Fruit fly (Drosophila melanogaster) whole organism, embryonic: ENCODE measurements around the gene CG18675.

ENCODE experiments used
- Atf-2 ChIP-seq: fragments of 200-800 bp; sonication (Bioruptor generic); optimal IDR thresholded peaks from 2 replicates; lab custom pipeline; 2016; ENCODE audit warnings: missing biosample characterization, missing genetic modification characterization
- Blimp-1 ChIP-seq: fragments of 200-800 bp; sonication (Bioruptor generic); optimal IDR thresholded peaks from 3 replicates; lab custom pipeline; 2018; ENCODE audit warnings: missing biosample characterization, missing genetic modification characterization, mild to moderate bottlenecking, moderate library complexity, missing genetic modification reagents
- CG11085 ChIP-seq: fragments of 200-800 bp; sonication (Bioruptor generic); IDR thresholded peaks from 2 replicates; pipeline ENCODE4 v1.3.6; 2022; ENCODE audit warnings: missing biosample characterization, missing genetic modification characterization
- CG11093 ChIP-seq: fragments of 200-800 bp; sonication (Bioruptor generic); IDR thresholded peaks from 3 replicates; pipeline ENCODE4 v1.3.6; 2022; ENCODE audit warnings: missing biosample characterization, missing genetic modification characterization
- CG11560 ChIP-seq: fragments of 200-800 bp; sonication (Bioruptor generic); IDR thresholded peaks from 3 replicates; pipeline ENCODE4 v1.3.6; 2022; ENCODE audit warnings: missing biosample characterization, missing genetic modification characterization
- CG11723 ChIP-seq: fragments of 200-800 bp; sonication (Bioruptor generic); optimal IDR thresholded peaks from 2 replicates; lab custom pipeline; 2017; ENCODE audit warnings: missing biosample characterization, mild to moderate bottlenecking, missing genetic modification characterization
- CG12071 ChIP-seq: fragments of 200-800 bp; sonication (Bioruptor generic); optimal IDR thresholded peaks from 3 replicates; lab custom pipeline; 2018; ENCODE audit warnings: missing biosample characterization, mild to moderate bottlenecking, missing genetic modification characterization
- CG14860 ChIP-seq: fragments of 200-800 bp; sonication (Bioruptor generic); IDR thresholded peaks from 3 replicates; pipeline ENCODE4 v1.3.6; 2022; ENCODE audit warnings: missing biosample characterization, missing genetic modification characterization; ENCODE audit not compliant: partially characterized antibody
- CG16813 ChIP-seq: fragments of 200-800 bp; sonication (Bioruptor generic); IDR thresholded peaks from 3 replicates; pipeline ENCODE4 v1.3.6; 2022; ENCODE audit warnings: missing biosample characterization, missing genetic modification characterization; ENCODE audit not compliant: partially characterized antibody
- CG17568 ChIP-seq: fragments of 200-800 bp; sonication (Bioruptor generic); optimal IDR thresholded peaks from 2 replicates; lab custom pipeline; 2018; ENCODE audit warnings: missing biosample characterization, mild to moderate bottlenecking, missing genetic modification characterization, moderate library complexity
- CG2116 ChIP-seq: fragments of 200-800 bp; sonication (Bioruptor generic); optimal IDR thresholded peaks from 3 replicates; lab custom pipeline; 2018; ENCODE audit warnings: missing biosample characterization, mild to moderate bottlenecking, missing genetic modification characterization
- CG2712 ChIP-seq: fragments of 200-800 bp; optimal IDR thresholded peaks from 3 replicates; lab custom pipeline; 2019; ENCODE audit warnings: missing biosample characterization, mild to moderate bottlenecking, missing genetic modification characterization, moderate library complexity
- CG30020 ChIP-seq: fragments of 200-800 bp; optimal IDR thresholded peaks from 2 replicates; lab custom pipeline; 2019; ENCODE audit warnings: missing biosample characterization, mild to moderate bottlenecking, missing genetic modification characterization, moderate library complexity
- CG31224 ChIP-seq: fragments of 200-800 bp; sonication (Bioruptor generic); IDR thresholded peaks from 2 replicates; pipeline ENCODE4 v1.3.6; 2022; ENCODE audit warnings: missing biosample characterization, missing genetic modification characterization
- CG31365 ChIP-seq: fragments of 200-800 bp; sonication (Bioruptor generic); optimal IDR thresholded peaks from 2 replicates; lab custom pipeline; 2018; ENCODE audit warnings: missing biosample characterization, mild to moderate bottlenecking, missing genetic modification characterization
- CG32772 ChIP-seq: fragments of 200-800 bp; sonication (Bioruptor generic); IDR thresholded peaks from 2 replicates; pipeline ENCODE4 v1.3.6; 2022; ENCODE audit warnings: missing biosample characterization, missing genetic modification characterization
- CG7745 ChIP-seq: fragments of 200-800 bp; sonication (Bioruptor generic); optimal IDR thresholded peaks from 2 replicates; lab custom pipeline; 2018; ENCODE audit warnings: missing biosample characterization, mild to moderate bottlenecking, missing genetic modification characterization, moderate library complexity
- CG7928 ChIP-seq: fragments of 200-800 bp; sonication (Bioruptor generic); optimal IDR thresholded peaks from 2 replicates; lab custom pipeline; 2017; ENCODE audit warnings: missing biosample characterization, mild to moderate bottlenecking, missing genetic modification characterization
- D19B ChIP-seq: fragments of 200-800 bp; sonication (Bioruptor generic); optimal IDR thresholded peaks from 2 replicates; lab custom pipeline; 2017; ENCODE audit warnings: missing biosample characterization, mild to moderate bottlenecking, missing genetic modification characterization
- Deaf1 ChIP-seq: fragments of 200-800 bp; optimal IDR thresholded peaks from 3 replicates; lab custom pipeline; 2019; ENCODE audit warnings: missing biosample characterization, mild to moderate bottlenecking, missing genetic modification characterization, moderate library complexity
- Doc2 ChIP-seq: fragments of 200-800 bp; sonication (Bioruptor generic); IDR thresholded peaks from 2 replicates; pipeline ENCODE4 v1.3.6; 2022; ENCODE audit warnings: missing biosample characterization, missing genetic modification characterization
- Dref ChIP-seq: fragments of 200-800 bp; sonication (Bioruptor generic); IDR thresholded peaks from 2 replicates; pipeline ENCODE4 v1.3.6; 2022; ENCODE audit warnings: missing biosample characterization, missing genetic modification characterization
- Elba2 ChIP-seq: fragments of 200-800 bp; sonication (Bioruptor generic); optimal IDR thresholded peaks from 3 replicates; lab custom pipeline; 2016; ENCODE audit warnings: missing biosample characterization, missing genetic modification characterization
- Ets65A ChIP-seq: fragments of 200-800 bp; sonication (Bioruptor generic); peaks from one replicate; lab custom pipeline; 2016; ENCODE audit warnings: missing biosample characterization, missing genetic modification characterization
- Med ChIP-seq: fragments of 200-800 bp; sonication (Bioruptor generic); peaks from one replicate; lab custom pipeline; 2016; ENCODE audit warnings: missing biosample characterization, missing genetic modification characterization, mild to moderate bottlenecking, inconsistent platforms, moderate library complexity
- Mes4 ChIP-seq: fragments of 200-800 bp; sonication (Bioruptor generic); optimal IDR thresholded peaks from 2 replicates; lab custom pipeline; 2016; ENCODE audit warnings: missing biosample characterization, missing genetic modification characterization
- Ravus ChIP-seq: fragments of 200-800 bp; sonication (Bioruptor generic); IDR thresholded peaks from 2 replicates; pipeline ENCODE4 v1.3.6; 2022; ENCODE audit warnings: missing biosample characterization, missing genetic modification characterization
- Rx ChIP-seq: fragments of 200-800 bp; sonication (Bioruptor generic); IDR thresholded peaks from 2 replicates; pipeline ENCODE4 v1.3.6; 2022; ENCODE audit warnings: missing biosample characterization, missing genetic modification characterization
- Scr ChIP-seq: fragments of 200-800 bp; sonication (Bioruptor generic); IDR thresholded peaks from 2 replicates; pipeline ENCODE4 v1.3.6; 2022; ENCODE audit warnings: missing biosample characterization, missing genetic modification characterization; ENCODE audit not compliant: partially characterized antibody
- Side ChIP-seq: fragments of 200-800 bp; sonication (Bioruptor generic); optimal IDR thresholded peaks from 2 replicates; lab custom pipeline; 2016; ENCODE audit warnings: missing biosample characterization, missing genetic modification characterization
- Spps ChIP-seq: fragments of 200-800 bp; sonication (Bioruptor generic); optimal IDR thresholded peaks from 2 replicates; lab custom pipeline; 2018; ENCODE audit warnings: missing biosample characterization, mild to moderate bottlenecking, missing genetic modification characterization
- ap ChIP-seq: fragments of 200-800 bp; sonication (Bioruptor generic); IDR thresholded peaks from 2 replicates; pipeline ENCODE4 v1.3.6; 2022; ENCODE audit warnings: missing biosample characterization, missing genetic modification characterization
- ase ChIP-seq: fragments of 200-800 bp; sonication (Bioruptor generic); IDR thresholded peaks from 3 replicates; pipeline ENCODE4 v1.3.6; 2022; ENCODE audit warnings: missing biosample characterization, missing genetic modification characterization
- ato ChIP-seq: fragments of 200-800 bp; sonication (Bioruptor generic); IDR thresholded peaks from 2 replicates; pipeline ENCODE4 v1.3.6; 2022; ENCODE audit warnings: missing biosample characterization, missing genetic modification characterization; ENCODE audit not compliant: partially characterized antibody
- caup ChIP-seq: fragments of 200-800 bp; sonication (Bioruptor generic); optimal IDR thresholded peaks from 3 replicates; lab custom pipeline; 2017; ENCODE audit warnings: missing biosample characterization, mild to moderate bottlenecking, missing genetic modification characterization, moderate library complexity; ENCODE audit not compliant: severe bottlenecking
- eyg ChIP-seq: fragments of 200-800 bp; sonication (Bioruptor generic); optimal IDR thresholded peaks from 3 replicates; lab custom pipeline; 2016; ENCODE audit warnings: missing biosample characterization, missing genetic modification characterization
- gcm2 ChIP-seq: fragments of 200-800 bp; sonication (Bioruptor generic); optimal IDR thresholded peaks from 2 replicates; lab custom pipeline; 2016; ENCODE audit warnings: missing biosample characterization, missing genetic modification characterization
- gfzf ChIP-seq: fragments of 200-800 bp; sonication (Bioruptor generic); optimal IDR thresholded peaks from 2 replicates; lab custom pipeline; 2016; ENCODE audit warnings: missing biosample characterization, mild to moderate bottlenecking, missing genetic modification characterization, moderate library complexity
- grn ChIP-seq: fragments of 200-800 bp; sonication (Bioruptor generic); optimal IDR thresholded peaks from 3 replicates; lab custom pipeline; 2017; ENCODE audit warnings: missing biosample characterization, missing genetic modification characterization
- jing ChIP-seq: fragments of 200-800 bp; sonication (Bioruptor generic); optimal IDR thresholded peaks from 2 replicates; lab custom pipeline; 2018; ENCODE audit warnings: missing biosample characterization, mild to moderate bottlenecking, missing genetic modification characterization
- pros ChIP-seq: fragments of 200-800 bp; sonication (Bioruptor generic); optimal IDR thresholded peaks from 3 replicates; lab custom pipeline; 2019; ENCODE audit warnings: missing biosample characterization, mild to moderate bottlenecking, missing genetic modification characterization, moderate library complexity
- pzg ChIP-seq: fragments of 200-800 bp; sonication (Bioruptor generic); optimal IDR thresholded peaks from 3 replicates; lab custom pipeline; 2018; ENCODE audit warnings: missing biosample characterization, mild to moderate bottlenecking, missing genetic modification characterization, moderate library complexity
- schlank ChIP-seq: fragments of 200-800 bp; sonication (Bioruptor generic); optimal IDR thresholded peaks from 2 replicates; lab custom pipeline; 2018; ENCODE audit warnings: missing biosample characterization, mild to moderate bottlenecking, missing genetic modification characterization
- seq ChIP-seq: fragments of 200-800 bp; sonication (Bioruptor generic); IDR thresholded peaks from 2 replicates; pipeline ENCODE4 v1.3.6; 2022; ENCODE audit warnings: missing biosample characterization, missing genetic modification characterization
- sim ChIP-seq: fragments of 200-800 bp; sonication (Bioruptor generic); IDR thresholded peaks from 2 replicates; pipeline ENCODE4 v1.3.6; 2022; ENCODE audit warnings: missing biosample characterization, missing genetic modification characterization
- sug ChIP-seq: fragments of 200-800 bp; optimal IDR thresholded peaks from 2 replicates; lab custom pipeline; 2019; ENCODE audit warnings: missing biosample characterization, mild to moderate bottlenecking, missing genetic modification characterization, moderate library complexity
- tx ChIP-seq: fragments of 200-800 bp; sonication (Bioruptor generic); optimal IDR thresholded peaks from 2 replicates; lab custom pipeline; 2016; ENCODE audit warnings: missing biosample characterization, missing genetic modification characterization
- unc-4 ChIP-seq: fragments of 200-800 bp; sonication (Bioruptor generic); IDR thresholded peaks from 2 replicates; pipeline ENCODE4 v1.3.6; 2022; ENCODE audit warnings: missing biosample characterization, missing genetic modification characterization; ENCODE audit not compliant: partially characterized antibody
- wek ChIP-seq: fragments of 200-800 bp; sonication (Bioruptor generic); optimal IDR thresholded peaks from 3 replicates; lab custom pipeline; 2018; ENCODE audit warnings: missing biosample characterization, mild to moderate bottlenecking, missing genetic modification characterization, moderate library complexity
- yki ChIP-seq: fragments of >200 bp; optimal IDR thresholded peaks from 3 replicates; lab custom pipeline; 2018

Gene CG18675

dm6 chr3L:4228187-4228836 is 54.6 kb downstream of the CG18675 start (continued):
- peak; percentile 99 for TF ChIP-seq Med (GFP tag; lab: Kevin White, UChicago)
- TF ChIP-seq unc-4 (GFP tag; lab: Robert Waterston, UW), result no peak
- TF ChIP-seq Spps (tag; lab: Kevin White, UChicago), result peak; percentile 93
- peak; percentile 95 for TF ChIP-seq seq (GFP tag; lab: Robert Waterston, UW)
- peak; percentile 96 for TF ChIP-seq Rx
- no peak for TF ChIP-seq CG14860 (GFP tag; lab: Robert Waterston, UW)
- peak; percentile 53 for TF ChIP-seq CG7745 (tag; lab: Kevin White, UChicago)
- TF ChIP-seq sim (GFP tag; lab: Robert Waterston, UW), result peak; percentile 95
- peak; percentile 88 for TF ChIP-seq wek (GFP tag; lab: Kevin White, UChicago)
- peak; percentile 14 for TF ChIP-seq gfzf (GFP tag; lab: Kevin White, UChicago)
- peak; percentile 77 for TF ChIP-seq CG11085
- TF ChIP-seq ato (GFP tag; lab: Robert Waterston, UW), result no peak
- peak; percentile 99 for TF ChIP-seq Ets65A
- TF ChIP-seq pzg (GFP tag; lab: Kevin White, UChicago), result no peak
- TF ChIP-seq Side (GFP tag; lab: Kevin White, UChicago), result peak; percentile 94
- peak; percentile 87 for TF ChIP-seq Ravus (GFP tag; lab: Robert Waterston, UW)
- TF ChIP-seq CG11560 (tag; lab: Robert Waterston, UW), result peak; percentile 80
- TF ChIP-seq CG11093 (GFP tag; lab: Robert Waterston, UW), result peak; percentile 94
- peak; percentile 43 for TF ChIP-seq D19B
- TF ChIP-seq Mes4 (GFP tag; lab: Kevin White, UChicago), result peak; percentile 97
- peak; percentile 61 for TF ChIP-seq CG7928 (GFP tag; lab: Kevin White, UChicago)
- TF ChIP-seq CG16813 (GFP tag; lab: Robert Waterston, UW), result no peak
- peak; percentile 89 for TF ChIP-seq Atf-2 (GFP tag; lab: Kevin White, UChicago)
- peak; percentile 90 for TF ChIP-seq sug (tag; lab: Kevin White, UChicago)
- peak; percentile 96 for TF ChIP-seq CG11723 (GFP tag; lab: Kevin White, UChicago)
- peak; percentile 67 for TF ChIP-seq pros
- peak; percentile 88 for TF ChIP-seq grn
- TF ChIP-seq CG2116 (GFP tag; lab: Kevin White, UChicago), result peak; percentile 67
- TF ChIP-seq Scr, result no peak
- TF ChIP-seq eyg (GFP tag; lab: Kevin White, UChicago), result peak; percentile 92
- TF ChIP-seq schlank (tag; lab: Kevin White, UChicago), result peak; percentile 71
- TF ChIP-seq CG31365 (tag; lab: Kevin White, UChicago), result peak; percentile 76
- TF ChIP-seq CG30020 (tag; lab: Kevin White, UChicago), result peak; percentile 82
- no peak for TF ChIP-seq yki
- peak; percentile 91 for TF ChIP-seq CG17568 (GFP tag; lab: Kevin White, UChicago)
- peak; percentile 73; the same call in 1 of the 2 replicates for TF ChIP-seq Doc2 (GFP tag; lab: Robert Waterston, UW)
- TF ChIP-seq tx, result peak; percentile 94
- TF ChIP-seq ase, result peak; percentile 97
- peak; percentile 94 for TF ChIP-seq CG12071 (GFP tag; lab: Kevin White, UChicago)
- peak; percentile 88 for TF ChIP-seq gcm2 (GFP tag; lab: Kevin White, UChicago)
- peak; percentile 81 for TF ChIP-seq Deaf1
- peak; percentile 97 for TF ChIP-seq Blimp-1 (GFP tag; lab: Kevin White, UChicago)
- TF ChIP-seq Elba2 (GFP tag; lab: Kevin White, UChicago), result no peak
- TF ChIP-seq CG2712 (tag; lab: Kevin White, UChicago), result peak; percentile 98
- peak; percentile 97 for TF ChIP-seq CG32772 (GFP tag; lab: Robert Waterston, UW)
- peak; percentile 90 for TF ChIP-seq caup (GFP tag; lab: Kevin White, UChicago)
- peak; percentile 97 for TF ChIP-seq jing (GFP tag; lab: Kevin White, UChicago)
- no peak for TF ChIP-seq Dref (GFP tag; lab: Robert Waterston, UW)
- TF ChIP-seq CG31224 (GFP tag; lab: Robert Waterston, UW), result peak; percentile 82
- TF ChIP-seq ap (GFP tag; lab: Robert Waterston, UW), result peak; percentile 97
